Fruit fly (Drosophila melanogaster) whole organism: ENCODE measurements around the gene CG42233.

ENCODE experiments used
- CG8478 ChIP-seq: fragments of >200 bp; optimal IDR thresholded peaks from 2 replicates; lab custom pipeline; 2018; ENCODE audit warnings: inconsistent platforms
- Dll ChIP-seq: fragments of >200 bp; optimal IDR thresholded peaks from 2 replicates; lab custom pipeline; 2017
- EcR ChIP-seq, 2 experiments: fragments of >200 bp; optimal IDR thresholded peaks; 2 replicates each; lab custom pipeline; 2017; ENCODE audit warnings: missing biosample characterization in 2 of 2, missing genetic modification characterization in 2 of 2, missing genetic modification reagents in 2 of 2
- pan ChIP-seq: fragments of >200 bp; optimal IDR thresholded peaks from 2 replicates; lab custom pipeline; 2017
- psq ChIP-seq: fragments of >200 bp; optimal IDR thresholded peaks from 2 replicates; lab custom pipeline; 2017
- usp ChIP-seq: fragments of >200 bp; optimal IDR thresholded peaks from 2 replicates; lab custom pipeline; 2017; ENCODE audit warnings: missing biosample characterization, missing genetic modification characterization, mixed read lengths

DNA sequence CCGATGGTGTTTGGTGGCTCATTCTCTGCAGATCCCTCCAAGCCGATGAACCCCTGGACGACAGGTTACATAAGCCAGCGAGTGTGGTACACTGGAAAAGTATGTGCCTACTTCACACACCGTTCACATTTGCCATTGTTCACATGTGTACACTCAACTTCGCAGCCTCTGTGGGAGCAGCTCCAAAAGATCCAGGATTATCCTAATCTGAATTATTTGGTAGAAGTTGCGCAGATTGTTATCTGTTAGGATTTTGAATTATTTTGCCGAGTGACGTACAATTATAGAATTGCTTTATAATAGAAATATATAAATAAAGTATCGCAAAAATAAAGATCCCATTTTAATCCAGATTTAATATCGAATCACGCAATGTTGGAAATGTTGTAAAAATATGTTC lies 37.5 kb downstream of the CG42233 start:
- TF ChIP-seq psq (lab: Kevin White, UChicago): no peak
- TF ChIP-seq Dll (lab: Kevin White, UChicago): no peak
- no peak for TF ChIP-seq EcR (GFP tag; optimal IDR thresholded peaks at IDR 0.05; lab: Kevin White, UChicago)
- no peak for TF ChIP-seq pan (lab: Kevin White, UChicago)
- no peak for TF ChIP-seq usp (GFP tag; lab: Kevin White, UChicago)
- TF ChIP-seq CG8478 (lab: Kevin White, UChicago): no peak
